Worm (Caenorhabditis elegans) whole organism, mixed stage, embryonic: ENCODE data around the gene Y50D7A.3.

ENCODE experiments used
- M03D4.4 ChIP-seq: sonication (generic microtip); optimal IDR thresholded peaks from 2 replicates; lab custom pipeline; 2017; ENCODE audit warnings: mild to moderate bottlenecking, missing genetic modification characterization, missing compliant biosample characterization
- bed-3 ChIP-seq: fragments of 200-800 bp; sonication (Bioruptor generic); optimal IDR thresholded peaks from 3 replicates; lab custom pipeline; 2018; ENCODE audit warnings: mild to moderate bottlenecking, missing genetic modification characterization, moderate library complexity, missing compliant biosample characterization
- blmp-1 ChIP-seq: fragments of 150-350 bp; optimal IDR thresholded peaks from 2 replicates; lab custom pipeline; 2014; ENCODE audit warnings: missing biosample characterization, missing genetic modification characterization
- ceh-39 ChIP-seq: fragments of 150-350 bp; optimal IDR thresholded peaks from 2 replicates; lab custom pipeline; 2014; ENCODE audit warnings: missing biosample characterization, missing genetic modification characterization
- ceh-83 ChIP-seq: fragments of 200-800 bp; sonication (Bioruptor generic); optimal IDR thresholded peaks from 2 replicates; lab custom pipeline; 2018; ENCODE audit warnings: mild to moderate bottlenecking, missing genetic modification characterization, missing compliant biosample characterization
- elt-3 ChIP-seq: fragments of 150-350 bp; optimal IDR thresholded peaks from 2 replicates; lab custom pipeline; 2014; ENCODE audit warnings: missing biosample characterization, missing genetic modification characterization
- flh-1 ChIP-seq: fragments of 200-800 bp; sonication (Bioruptor generic); optimal IDR thresholded peaks from 2 replicates; lab custom pipeline; 2018; ENCODE audit warnings: mild to moderate bottlenecking, missing genetic modification characterization, moderate library complexity, missing compliant biosample characterization
- ham-2 ChIP-seq: fragments of 200-800 bp; sonication (Bioruptor generic); optimal IDR thresholded peaks from 2 replicates; lab custom pipeline; 2018; ENCODE audit warnings: mild to moderate bottlenecking, missing genetic modification characterization, missing compliant biosample characterization
- lin-13 ChIP-seq: fragments of 150-350 bp; optimal IDR thresholded peaks from 2 replicates; lab custom pipeline; 2014; ENCODE audit warnings: missing biosample characterization, missing genetic modification characterization
- lin-32 ChIP-seq: fragments of 200-800 bp; sonication (Bioruptor generic); optimal IDR thresholded peaks from 2 replicates; lab custom pipeline; 2018; ENCODE audit warnings: mild to moderate bottlenecking, missing genetic modification characterization, missing compliant biosample characterization
- lsy-2 ChIP-seq: fragments of 150-350 bp; optimal IDR thresholded peaks from 2 replicates; lab custom pipeline; 2014; ENCODE audit warnings: missing biosample characterization, missing genetic modification characterization
- mab-5 ChIP-seq: fragments of 150-350 bp; optimal IDR thresholded peaks from 2 replicates; lab custom pipeline; 2014; ENCODE audit warnings: missing biosample characterization, missing genetic modification characterization
- mep-1 ChIP-seq: fragments of 150-350 bp; optimal IDR thresholded peaks from 2 replicates; lab custom pipeline; 2017; ENCODE audit warnings: missing biosample characterization, missing genetic modification reagents, missing genetic modification characterization, inconsistent platforms
- nhr-2 ChIP-seq: fragments of 150-350 bp; optimal IDR thresholded peaks from 2 replicates; lab custom pipeline; 2014; ENCODE audit warnings: missing biosample characterization, missing genetic modification characterization
- nhr-76 ChIP-seq: sonication (generic microtip); optimal IDR thresholded peaks from 2 replicates; lab custom pipeline; 2017; ENCODE audit warnings: missing biosample characterization, missing genetic modification characterization
- sem-2 ChIP-seq: fragments of 200-800 bp; sonication (Bioruptor generic); optimal IDR thresholded peaks from 2 replicates; lab custom pipeline; 2018; ENCODE audit warnings: mild to moderate bottlenecking, missing genetic modification characterization, missing compliant biosample characterization
- sptf-1 ChIP-seq: sonication (generic microtip); optimal IDR thresholded peaks from 2 replicates; lab custom pipeline; 2017; ENCODE audit warnings: mild to moderate bottlenecking, missing genetic modification characterization, moderate library complexity, missing compliant biosample characterization
- tbx-8 ChIP-seq: fragments of 200-800 bp; sonication (Bioruptor generic); optimal IDR thresholded peaks from 2 replicates; lab custom pipeline; 2018; ENCODE audit warnings: mild to moderate bottlenecking, missing genetic modification characterization, moderate library complexity, missing compliant biosample characterization
- unc-39 ChIP-seq: fragments of 150-350 bp; optimal IDR thresholded peaks from 2 replicates; lab custom pipeline; 2014; ENCODE audit warnings: missing biosample characterization, missing genetic modification characterization
- unc-62 ChIP-seq: fragments of 150-350 bp; optimal IDR thresholded peaks from 2 replicates; lab custom pipeline; 2014; ENCODE audit warnings: missing biosample characterization, missing genetic modification reagents, missing genetic modification characterization
- zip-8 ChIP-seq: fragments of 150-350 bp; optimal IDR thresholded peaks from 2 replicates; lab custom pipeline; 2014; ENCODE audit warnings: missing biosample characterization, missing genetic modification characterization

Gene Y50D7A.3

DNA sequence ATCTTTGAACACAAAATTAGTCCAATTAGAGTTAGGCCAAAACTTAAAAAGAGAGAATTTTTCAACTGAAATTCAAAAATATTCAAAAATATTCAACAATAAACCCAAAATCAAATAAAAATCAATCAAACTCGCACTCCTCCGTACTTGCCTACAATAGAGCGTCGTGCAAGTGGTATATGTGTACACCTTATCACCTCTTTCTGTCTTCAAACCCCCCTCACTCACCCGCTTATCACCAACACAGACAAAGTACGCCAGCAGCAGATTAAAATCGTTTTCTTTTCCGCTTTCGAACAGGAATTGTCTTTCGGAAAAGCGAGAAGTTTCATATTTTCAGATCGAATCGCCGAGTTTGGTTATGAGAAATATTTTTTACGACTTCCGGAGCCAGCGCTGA is 44.9 kb downstream of the Y50D7A.3 start:
- no peak for TF ChIP-seq lin-13 (tag; lab: Kevin White, UChicago)
- TF ChIP-seq unc-39 (tag; lab: Kevin White, UChicago): no peak
- no peak for TF ChIP-seq ceh-83 (GFP tag; lab: Kevin White, UChicago)
- TF ChIP-seq lin-32 (GFP tag; lab: Kevin White, UChicago): no peak
- no peak for TF ChIP-seq sem-2 (GFP tag; lab: Kevin White, UChicago)
- TF ChIP-seq flh-1: no peak
- no peak for TF ChIP-seq M03D4.4 (tag; lab: Kevin White, UChicago)
- TF ChIP-seq mab-5 (tag; lab: Kevin White, UChicago): no peak
- TF ChIP-seq ham-2 (GFP tag; lab: Kevin White, UChicago): no peak
- no peak for TF ChIP-seq bed-3 (GFP tag; lab: Kevin White, UChicago)
- no peak for TF ChIP-seq tbx-8 (GFP tag; lab: Kevin White, UChicago)
- TF ChIP-seq unc-62 (GFP tag; lab: Kevin White, UChicago): no peak
- no peak for TF ChIP-seq ceh-39 (tag; lab: Kevin White, UChicago)
- no peak for TF ChIP-seq lsy-2 (tag; lab: Kevin White, UChicago)
- TF ChIP-seq zip-8 (tag; lab: Kevin White, UChicago): no peak

ce11 chrIII:304564-304963 is 50.2 kb downstream of the Y50D7A.3 start:
- TF ChIP-seq nhr-2 (tag; lab: Kevin White, UChicago) (peak; percentile 94), lin-13 (tag; lab: Kevin White, UChicago) (no peak), unc-39 (tag; lab: Kevin White, UChicago) (no peak)

ce11 chrIII:311174-311573 is 56.8 kb downstream of the Y50D7A.3 start:
- TF ChIP-seq lin-13 (tag; lab: Kevin White, UChicago): no peak
- no peak for TF ChIP-seq elt-3
- no peak for TF ChIP-seq lin-32 (GFP tag; lab: Kevin White, UChicago)
- no peak for TF ChIP-seq blmp-1 (tag; lab: Kevin White, UChicago)
- peak; percentile 14 for TF ChIP-seq sptf-1 (tag; lab: Kevin White, UChicago)
- no peak for TF ChIP-seq ceh-39 (tag; lab: Kevin White, UChicago)

DNA sequence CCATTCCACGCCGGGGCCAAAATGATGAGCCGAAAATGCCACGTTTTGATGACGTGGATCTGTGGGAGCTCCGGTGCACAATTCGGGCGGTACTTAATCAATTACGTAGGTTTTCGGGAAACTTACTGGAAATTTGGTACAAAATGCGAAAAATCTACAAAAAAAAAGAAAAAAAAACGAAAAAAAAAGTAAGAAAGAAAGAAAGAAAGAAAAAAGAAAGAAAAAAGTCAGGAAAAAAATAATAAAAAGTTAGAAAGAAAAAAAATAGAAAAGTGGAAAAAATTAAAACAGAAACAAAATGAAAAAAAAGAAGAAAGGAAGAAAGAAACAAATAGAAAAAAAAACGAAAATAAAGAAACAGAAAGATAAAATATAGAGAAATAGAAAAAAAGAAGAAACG is 58.5 kb downstream of the Y50D7A.3 start:
- TF ChIP-seq mep-1 (tag; lab: Kevin White, UChicago): no peak
- TF ChIP-seq lin-13 (tag; lab: Kevin White, UChicago): no peak
- TF ChIP-seq nhr-76 (tag; lab: Kevin White, UChicago): peak; percentile 16
- TF ChIP-seq, all 35 proteins: peak for 1
